Fruit fly (Drosophila melanogaster): ENCODE measurements around the gene CG1924.

DNA sequence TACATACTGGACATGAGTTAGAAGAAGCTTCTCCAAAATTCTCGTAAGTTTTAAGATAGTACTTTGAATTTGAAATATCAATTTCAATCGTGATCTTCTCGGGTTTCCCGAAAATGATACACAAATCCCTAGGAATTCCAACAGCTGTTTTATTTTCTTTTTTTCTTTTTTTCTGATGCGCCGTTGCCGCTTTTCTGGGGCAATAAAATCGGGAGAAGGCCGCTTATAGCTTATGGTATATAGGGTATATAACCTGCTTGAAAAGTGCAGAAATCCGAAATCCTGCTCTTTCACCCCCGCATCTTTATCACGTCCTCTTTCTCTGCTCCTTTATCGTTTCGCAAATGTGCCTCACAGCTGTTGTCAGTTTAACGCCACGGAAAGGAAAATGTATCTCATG lies 27.8 kb upstream of the CG1924 start:
- no peak for TF ChIP-seq CG8478 (optimal IDR thresholded peaks at IDR 0.05)
- TF ChIP-seq CTCF (optimal IDR thresholded peaks at IDR 0.05), result no peak

Data from S2 (cell line).